Worm (Caenorhabditis elegans) whole organism, L4 larva: ENCODE measurements around the gene lbp-4.
A peak's percentile ranks its signal among the peaks of the same experiment; 100 is the strongest.

Experiments used
- F10B5.3 ChIP-seq: sonication (generic microtip); optimal IDR thresholded peaks from 2 replicates; lab custom pipeline; 2016; ENCODE audit warnings: mild to moderate bottlenecking, missing genetic modification characterization, missing compliant biosample characterization
- F37D6.2 ChIP-seq: sonication (generic microtip); optimal IDR thresholded peaks from 2 replicates; lab custom pipeline; 2016; ENCODE audit warnings: mild to moderate bottlenecking, missing genetic modification characterization, missing compliant biosample characterization
- T20F7.1 ChIP-seq: fragments of 200-800 bp; sonication (Bioruptor generic); optimal IDR thresholded peaks from 2 replicates; lab custom pipeline; 2018; ENCODE audit warnings: mild to moderate bottlenecking, missing genetic modification characterization, missing compliant biosample characterization
- Y105C5A.15 ChIP-seq: fragments of 200-800 bp; sonication (Bioruptor generic); IDR thresholded peaks from 2 replicates; pipeline ENCODE4 v1.3.6; 2022; ENCODE audit warnings: missing genetic modification characterization, missing compliant biosample characterization
- Y48G9A.11 ChIP-seq: fragments of 200-800 bp; sonication (Bioruptor generic); IDR thresholded peaks from 2 replicates; pipeline ENCODE4 v1.3.6; 2022; ENCODE audit warnings: missing genetic modification reagents, missing genetic modification characterization, missing compliant biosample characterization
- Y5F2A.4 ChIP-seq: fragments of 200-800 bp; sonication (Bioruptor generic); optimal IDR thresholded peaks from 2 replicates; lab custom pipeline; 2018; ENCODE audit warnings: mild to moderate bottlenecking, missing genetic modification characterization, missing compliant biosample characterization
- Y75B8A.6 ChIP-seq: fragments of 200-800 bp; sonication (Bioruptor generic); IDR thresholded peaks from 2 replicates; pipeline ENCODE4 v1.3.6; 2022; ENCODE audit warnings: missing genetic modification reagents, missing genetic modification characterization, missing compliant biosample characterization
- ZK337.2 ChIP-seq: fragments of 200-800 bp; sonication (Bioruptor generic); IDR thresholded peaks from 2 replicates; pipeline ENCODE4 v1.3.6; 2022; ENCODE audit warnings: missing genetic modification reagents, missing genetic modification characterization, missing compliant biosample characterization
- aha-1 ChIP-seq: fragments of 150-350 bp; peaks from one replicate; lab custom pipeline; 2014; ENCODE audit warnings: missing biosample characterization, missing genetic modification characterization
- ama-1 ChIP-seq: fragments of 150-350 bp; optimal IDR thresholded peaks from 2 replicates; lab custom pipeline; 2014; ENCODE audit warnings: inconsistent platforms, mixed read lengths
- ceh-20 ChIP-seq: fragments of 200-800 bp; sonication (Bioruptor generic); IDR thresholded peaks from 2 replicates; pipeline ENCODE4 v1.3.6; 2022; ENCODE audit warnings: missing genetic modification reagents, missing genetic modification characterization, missing compliant biosample characterization
- ceh-82 ChIP-seq: sonication (generic microtip); optimal IDR thresholded peaks from 2 replicates; lab custom pipeline; 2017; ENCODE audit warnings: missing biosample characterization, missing genetic modification characterization
- dmd-6 ChIP-seq: fragments of 200-800 bp; sonication (Bioruptor generic); IDR thresholded peaks from 2 replicates; pipeline ENCODE4 v1.3.6; 2022; ENCODE audit warnings: missing genetic modification reagents, missing genetic modification characterization, missing compliant biosample characterization
- dmd-8 ChIP-seq: fragments of 200-800 bp; sonication (Bioruptor generic); IDR thresholded peaks from 2 replicates; pipeline ENCODE4 v1.3.6; 2022; ENCODE audit warnings: missing genetic modification characterization, missing compliant biosample characterization
- dmd-9 ChIP-seq: fragments of 200-800 bp; sonication (Bioruptor generic); IDR thresholded peaks from 2 replicates; pipeline ENCODE4 v1.3.6; 2022; ENCODE audit warnings: missing genetic modification reagents, missing genetic modification characterization, missing compliant biosample characterization
- hif-1 ChIP-seq, 2 experiments: sonication (generic microtip); optimal IDR thresholded peaks; 2 replicates each; lab custom pipeline; 2016 to 2017; ENCODE audit warnings: missing compliant biosample characterization in 2 of 2, missing genetic modification characterization in 2 of 2, missing genetic modification reagents in 2 of 2, missing genotype in 2 of 2, mild to moderate bottlenecking in 1 of 2
- lin-38 ChIP-seq: fragments of 200-800 bp; sonication (Bioruptor generic); IDR thresholded peaks from 2 replicates; pipeline ENCODE4 v1.3.6; 2022; ENCODE audit warnings: missing genetic modification reagents, missing genetic modification characterization, missing compliant biosample characterization
- lir-3 ChIP-seq: sonication (generic microtip); optimal IDR thresholded peaks from 2 replicates; lab custom pipeline; 2016; ENCODE audit warnings: mild to moderate bottlenecking, missing genetic modification characterization, missing compliant biosample characterization
- lsy-2 ChIP-seq, 2 experiments: fragments of 150-350 bp in 1 of 2; sonication (generic microtip) in 1 of 2; optimal IDR thresholded peaks; 2 replicates each; lab custom pipeline; 2014 to 2017; ENCODE audit warnings: missing biosample characterization in 2 of 2, missing genetic modification characterization in 2 of 2
- madf-5 ChIP-seq, 2 experiments: fragments of 200-800 bp; sonication (Bioruptor generic); IDR thresholded peaks; 2 replicates each; pipeline ENCODE4 v1.3.6; 2022; ENCODE audit warnings: missing compliant biosample characterization in 2 of 2, missing genetic modification characterization in 2 of 2
- nhr-11 ChIP-seq: fragments of 150-350 bp; optimal IDR thresholded peaks from 2 replicates; lab custom pipeline; 2014; ENCODE audit warnings: missing biosample characterization, missing genetic modification characterization
- nhr-111 ChIP-seq: fragments of 200-800 bp; sonication (Bioruptor generic); optimal IDR thresholded peaks from 2 replicates; lab custom pipeline; 2018; ENCODE audit warnings: mild to moderate bottlenecking, missing genetic modification characterization, missing compliant biosample characterization
- nhr-28 ChIP-seq: fragments of 150-350 bp; optimal IDR thresholded peaks from 2 replicates; lab custom pipeline; 2014; ENCODE audit warnings: missing biosample characterization, missing genetic modification characterization
- nhr-41 ChIP-seq: fragments of 200-800 bp; sonication (Bioruptor generic); IDR thresholded peaks from 2 replicates; pipeline ENCODE4 v1.3.6; 2022; ENCODE audit warnings: missing genetic modification reagents, missing genetic modification characterization, missing compliant biosample characterization
- nhr-42 ChIP-seq: fragments of 200-800 bp; sonication (Bioruptor generic); IDR thresholded peaks from 2 replicates; pipeline ENCODE4 v1.3.6; 2022; ENCODE audit warnings: missing genetic modification characterization, missing compliant biosample characterization
- nhr-77 ChIP-seq: fragments of 150-350 bp; optimal IDR thresholded peaks from 2 replicates; lab custom pipeline; 2014; ENCODE audit warnings: missing biosample characterization, missing genetic modification characterization
- php-3 ChIP-seq: fragments of 200-800 bp; sonication (Bioruptor generic); IDR thresholded peaks from 2 replicates; pipeline ENCODE4 v1.3.6; 2022; ENCODE audit warnings: missing genetic modification reagents, missing genetic modification characterization, missing compliant biosample characterization
- saeg-2 ChIP-seq: fragments of 200-800 bp; sonication (Bioruptor generic); IDR thresholded peaks from 2 replicates; pipeline ENCODE4 v1.3.6; 2022; ENCODE audit warnings: missing genetic modification reagents, missing genetic modification characterization, missing compliant biosample characterization
- sdz-12 ChIP-seq: fragments of 200-800 bp; sonication (Bioruptor generic); optimal IDR thresholded peaks from 2 replicates; lab custom pipeline; 2018; ENCODE audit warnings: mild to moderate bottlenecking, missing genetic modification characterization, missing compliant biosample characterization
- set-16 ChIP-seq: fragments of 200-800 bp; sonication (Bioruptor generic); IDR thresholded peaks from 2 replicates; pipeline ENCODE4 v1.3.6; 2022; ENCODE audit warnings: missing genetic modification reagents, missing genetic modification characterization, missing compliant biosample characterization
- spr-1 ChIP-seq: sonication (generic microtip); optimal IDR thresholded peaks from 2 replicates; lab custom pipeline; 2016; ENCODE audit warnings: mild to moderate bottlenecking, missing genetic modification characterization, missing compliant biosample characterization
- spr-3 ChIP-seq: fragments of 200-800 bp; sonication (Bioruptor generic); optimal IDR thresholded peaks from 2 replicates; lab custom pipeline; 2018; ENCODE audit warnings: mild to moderate bottlenecking, missing genetic modification characterization, missing compliant biosample characterization
- unc-62 ChIP-seq, 3 experiments: fragments of 150-350 bp in 1 of 3; sonication (generic microtip); optimal IDR thresholded peaks in 2 of 3; peaks in 1 of 3; 1 replicate in 1 of 3; 2 replicates in 2 of 3; lab custom pipeline; 2014 to 2017; ENCODE audit warnings: missing biosample characterization in 3 of 3, missing genetic modification characterization in 3 of 3, missing genetic modification reagents in 3 of 3, missing genotype in 1 of 3
- vab-7 ChIP-seq: fragments of 200-800 bp; sonication (Bioruptor generic); IDR thresholded peaks from 2 replicates; pipeline ENCODE4 v1.3.6; 2022; ENCODE audit warnings: missing genetic modification reagents, missing genetic modification characterization, missing compliant biosample characterization
- ztf-11 ChIP-seq: fragments of 150-350 bp; optimal IDR thresholded peaks from 2 replicates; lab custom pipeline; 2014; ENCODE audit warnings: missing biosample characterization, missing genetic modification characterization

lbp-4 gene

ce11 chrV:7837809-7838208, 17.4 kb downstream of the lbp-4 start, which contains the start of gene ttr-33:
Gene ttr-33, minus strand, starts transcription at chrV:7837909.
- TF ChIP-seq Y5F2A.4 (GFP tag; lab: Kevin White, UChicago) (no peak), ama-1 (lab: Kevin White, UChicago) (peak; percentile 5), nhr-28 (tag; lab: Kevin White, UChicago) (peak; percentile 4)
- TF ChIP-seq, all 104 proteins: peak for 2

- TF ChIP-seq set-16 (no peak), Y105C5A.15 (GFP tag; lab: Robert Waterston, UW) (no peak), php-3 (no peak), saeg-2 (GFP tag; lab: Robert Waterston, UW) (no peak), lir-3 (tag; lab: Kevin White, UChicago) (no peak), dmd-8 (GFP tag; lab: Robert Waterston, UW) (no peak), aha-1 (tag; lab: Kevin White, UChicago) (no peak), Y48G9A.11 (GFP tag; lab: Robert Waterston, UW) (no peak), madf-5 (GFP tag; IDR thresholded peaks at IDR 0.05; lab: Robert Waterston, UW) (no peak), nhr-77 (tag; lab: Kevin White, UChicago) (no peak), nhr-28 (tag; lab: Kevin White, UChicago) (no peak), unc-62 (GFP tag; optimal IDR thresholded peaks at IDR 0.05 in 1 of 2; lab: Kevin White, UChicago) (no peak), unc-62 (tag; optimal IDR thresholded peaks at IDR 0.05; lab: Kevin White, UChicago) (no peak), nhr-111 (no peak), nhr-41 (GFP tag; lab: Robert Waterston, UW) (no peak), ceh-20 (no peak), ceh-82 (no peak), nhr-42 (GFP tag; lab: Robert Waterston, UW) (no peak)
These were observed 19.1 kb downstream of the lbp-4 start, which contains the start of gene C37C3.12 for ce11 chrV:7839485-7839884. Gene C37C3.12, minus strand, starts transcription at chrV:7839585.

ce11 chrV:7842228-7842627, 21.9 kb downstream of the lbp-4 start, which contains the start of gene grd-8:
Gene grd-8, plus strand, starts transcription at chrV:7842528.
- TF ChIP-seq php-3 (no peak), F10B5.3 (tag; lab: Kevin White, UChicago) (no peak), F37D6.2 (tag; lab: Kevin White, UChicago) (no peak), sdz-12 (GFP tag; lab: Kevin White, UChicago) (no peak), spr-1 (no peak), lsy-2 (tag; optimal IDR thresholded peaks at IDR 0.05; lab: Kevin White, UChicago) (no peak), Y5F2A.4 (GFP tag; lab: Kevin White, UChicago) (no peak), ZK337.2 (GFP tag; lab: Robert Waterston, UW) (no peak), Y75B8A.6 (GFP tag; lab: Robert Waterston, UW) (no peak), vab-7 (GFP tag; lab: Robert Waterston, UW) (no peak), lin-38 (no peak), T20F7.1 (GFP tag; lab: Kevin White, UChicago) (no peak), dmd-9 (GFP tag; lab: Robert Waterston, UW) (no peak), ztf-11 (no peak)

- TF ChIP-seq aha-1 (tag; lab: Kevin White, UChicago) (peak; percentile 33), spr-3 (no peak), nhr-41 (GFP tag; lab: Robert Waterston, UW) (no peak), hif-1 (tag; optimal IDR thresholded peaks at IDR 0.05; lab: Kevin White, UChicago) (no peak), nhr-11 (no peak), unc-62 (GFP tag; optimal IDR thresholded peaks at IDR 0.05 in 1 of 2; lab: Kevin White, UChicago) (peak in 1 of 2 experiments; percentile 89), unc-62 (tag; optimal IDR thresholded peaks at IDR 0.05; lab: Kevin White, UChicago) (no peak), dmd-6 (GFP tag; lab: Robert Waterston, UW) (0 out of 2 replicates have a peak, but pooled peaks have one; percentile 9), lin-38 (0 out of 2 replicates have a peak, but pooled peaks have one; percentile 17)
These were observed 26.8 kb downstream of the lbp-4 start, which contains the start of gene memo-1 for ce11 chrV:7847170-7847569. Gene memo-1, minus strand, starts transcription at chrV:7847171.
